Fruit fly (Drosophila melanogaster): ENCODE results near the gene Sarm.

- TF ChIP-seq HmgZ (tag; optimal IDR thresholded peaks at IDR 0.05) (no peak), vvl (GFP tag; IDR thresholded peaks at IDR 0.05) (no peak), schlank (tag; optimal IDR thresholded peaks at IDR 0.05) (no peak), tll (GFP tag; optimal IDR thresholded peaks at IDR 0.05) (no peak), seq (GFP tag; IDR thresholded peaks at IDR 0.05) (no peak), C15 (GFP tag; IDR thresholded peaks at IDR 0.05) (no peak), CG42726 (GFP tag; IDR thresholded peaks at IDR 0.05; ENCODE audit: partially characterized antibody) (no peak), Ssrp (tag; optimal IDR thresholded peaks at IDR 0.05) (no peak)
Observed at dm6 chr3L:8108201-8108600, 44.5 kb downstream of the Sarm start.

Data from whole organism, embryonic.